Worm (Caenorhabditis elegans) whole organism, L1 larva: Measurements from ENCODE around the gene T04C12.33.

Experiments used
- C34B4.2 ChIP-seq: sonication (generic microtip); optimal IDR thresholded peaks from 2 replicates; lab custom pipeline; 2017; ENCODE audit warnings: mild to moderate bottlenecking, missing genetic modification characterization, missing compliant biosample characterization
- alr-1 ChIP-seq: fragments of 200-800 bp; sonication (Bioruptor generic); optimal IDR thresholded peaks from 2 replicates; lab custom pipeline; 2018; ENCODE audit warnings: borderline replicate concordance, mild to moderate bottlenecking, missing genetic modification characterization, missing compliant biosample characterization
- blmp-1 ChIP-seq: fragments of 150-350 bp; optimal IDR thresholded peaks from 2 replicates; lab custom pipeline; 2014; ENCODE audit warnings: missing biosample characterization, missing genetic modification characterization
- ceh-63 ChIP-seq: fragments of 200-800 bp; sonication (Bioruptor generic); optimal IDR thresholded peaks from 2 replicates; lab custom pipeline; 2018; ENCODE audit warnings: mild to moderate bottlenecking, missing genetic modification characterization, missing compliant biosample characterization
- dpl-1 ChIP-seq, 3 experiments: fragments of 150-350 bp in 2 of 3; sonication (generic microtip) in 1 of 3; optimal IDR thresholded peaks; 2 replicates each; lab custom pipeline; 2014 to 2017; ENCODE audit warnings: missing biosample characterization in 3 of 3, missing genetic modification characterization in 3 of 3, missing genetic modification reagents in 3 of 3
- dsc-1 ChIP-seq: sonication (generic microtip); optimal IDR thresholded peaks from 2 replicates; lab custom pipeline; 2016; ENCODE audit warnings: mild to moderate bottlenecking, missing genetic modification characterization, missing compliant biosample characterization
- efl-1 ChIP-seq, 4 experiments: fragments of 150-350 bp; optimal IDR thresholded peaks in 3 of 4; peaks in 1 of 4; 1 replicate in 1 of 4; 2 replicates in 3 of 4; lab custom pipeline; 2014; ENCODE audit warnings: missing biosample characterization in 2 of 4, missing genetic modification characterization in 2 of 4, missing genetic modification reagents in 2 of 4
- egl-13 ChIP-seq: sonication (generic microtip); optimal IDR thresholded peaks from 2 replicates; lab custom pipeline; 2016; ENCODE audit warnings: missing genotype, missing genetic modification reagents, missing genetic modification characterization, missing compliant biosample characterization
- egl-27 ChIP-seq, 2 experiments: fragments of 150-350 bp in 1 of 2; sonication (generic microtip); optimal IDR thresholded peaks; 3 replicates each; lab custom pipeline; 2017 to 2018; ENCODE audit warnings: missing biosample characterization in 2 of 2, missing genetic modification characterization in 2 of 2, missing genetic modification reagents in 2 of 2
- elt-2 ChIP-seq: sonication (generic microtip); optimal IDR thresholded peaks from 2 replicates; lab custom pipeline; 2016; ENCODE audit warnings: missing genetic modification characterization, mild to moderate bottlenecking, inconsistent platforms, missing compliant biosample characterization, missing genetic modification reagents
- ets-5 ChIP-seq: fragments of 200-800 bp; sonication (Bioruptor generic); IDR thresholded peaks from 2 replicates; pipeline ENCODE4 v1.3.6; 2022; ENCODE audit warnings: missing genetic modification characterization, missing compliant biosample characterization
- fkh-10 ChIP-seq: sonication (generic microtip); optimal IDR thresholded peaks from 2 replicates; lab custom pipeline; 2017; ENCODE audit warnings: missing biosample characterization, missing genetic modification reagents, missing genetic modification characterization
- fkh-8 ChIP-seq: sonication (generic microtip); optimal IDR thresholded peaks from 2 replicates; lab custom pipeline; 2016; ENCODE audit warnings: mild to moderate bottlenecking, missing genetic modification characterization, missing compliant biosample characterization
- hpl-2 ChIP-seq: fragments of 150-350 bp; optimal IDR thresholded peaks from 2 replicates; lab custom pipeline; 2014; ENCODE audit warnings: missing biosample characterization, missing genetic modification reagents, missing genetic modification characterization
- isw-1 ChIP-seq: fragments of 200-800 bp; sonication (Bioruptor generic); IDR thresholded peaks from 2 replicates; pipeline ENCODE4 v1.3.6; 2022; ENCODE audit warnings: missing genetic modification characterization, missing compliant biosample characterization
- jun-1 ChIP-seq: fragments of 150-350 bp; optimal IDR thresholded peaks from 2 replicates; lab custom pipeline; 2014; ENCODE audit warnings: missing biosample characterization, missing genetic modification reagents, missing genetic modification characterization
- lin-14 ChIP-seq: fragments of 200-800 bp; sonication (Bioruptor generic); optimal IDR thresholded peaks from 2 replicates; lab custom pipeline; 2018; ENCODE audit warnings: mild to moderate bottlenecking, missing genetic modification characterization, moderate library complexity, missing compliant biosample characterization
- mab-9 ChIP-seq: fragments of 200-800 bp; sonication (Bioruptor generic); IDR thresholded peaks from 2 replicates; pipeline ENCODE4 v1.3.6; 2022; ENCODE audit warnings: missing genetic modification reagents, missing genetic modification characterization, missing compliant biosample characterization
- mef-2 ChIP-seq: fragments of 150-350 bp; optimal IDR thresholded peaks from 2 replicates; lab custom pipeline; 2014; ENCODE audit warnings: missing biosample characterization, missing genetic modification characterization
- nhr-237 ChIP-seq: fragments of 150-350 bp; optimal IDR thresholded peaks from 2 replicates; lab custom pipeline; 2014; ENCODE audit warnings: missing biosample characterization, missing genetic modification characterization
- nhr-47 ChIP-seq: sonication (generic microtip); optimal IDR thresholded peaks from 2 replicates; lab custom pipeline; 2016; ENCODE audit warnings: mild to moderate bottlenecking, missing genetic modification characterization, moderate library complexity, missing compliant biosample characterization
- nhr-71 ChIP-seq: sonication (generic microtip); optimal IDR thresholded peaks from 2 replicates; lab custom pipeline; 2016; ENCODE audit warnings: mild to moderate bottlenecking, missing genetic modification characterization, moderate library complexity, missing compliant biosample characterization
- nhr-84 ChIP-seq: sonication (generic microtip); optimal IDR thresholded peaks from 2 replicates; lab custom pipeline; 2017; ENCODE audit warnings: missing biosample characterization, missing genetic modification characterization
- pqm-1 ChIP-seq: sonication (generic microtip); optimal IDR thresholded peaks from 3 replicates; lab custom pipeline; 2017; ENCODE audit warnings: missing biosample characterization, missing genetic modification characterization
- snpc-4 ChIP-seq: fragments of 150-350 bp; optimal IDR thresholded peaks from 2 replicates; lab custom pipeline; 2014; ENCODE audit warnings: missing biosample characterization, missing genetic modification characterization
- sox-4 ChIP-seq: sonication (generic microtip); optimal IDR thresholded peaks from 2 replicates; lab custom pipeline; 2016; ENCODE audit warnings: missing genetic modification characterization, missing compliant biosample characterization
- sptf-1 ChIP-seq: fragments of 150-350 bp; optimal IDR thresholded peaks from 2 replicates; lab custom pipeline; 2014; ENCODE audit warnings: missing biosample characterization, missing genetic modification characterization
- sup-37 ChIP-seq: fragments of 200-800 bp; sonication (Bioruptor generic); optimal IDR thresholded peaks from 2 replicates; lab custom pipeline; 2018; ENCODE audit warnings: mild to moderate bottlenecking, missing genetic modification characterization, missing compliant biosample characterization
- tbx-2 ChIP-seq: sonication (generic microtip); optimal IDR thresholded peaks from 2 replicates; lab custom pipeline; 2016; ENCODE audit warnings: missing genetic modification characterization, missing compliant biosample characterization
- unc-130 ChIP-seq: fragments of 150-350 bp; optimal IDR thresholded peaks from 2 replicates; lab custom pipeline; 2017; ENCODE audit warnings: missing biosample characterization, missing genetic modification characterization, inconsistent platforms
- unc-62 ChIP-seq: fragments of 150-350 bp; optimal IDR thresholded peaks from 2 replicates; lab custom pipeline; 2014; ENCODE audit warnings: missing biosample characterization, missing genetic modification reagents, missing genetic modification characterization
- unc-86 ChIP-seq: sonication (generic microtip); optimal IDR thresholded peaks from 2 replicates; lab custom pipeline; 2016; ENCODE audit warnings: missing genetic modification characterization, missing compliant biosample characterization
- ztf-4 ChIP-seq: fragments of 150-350 bp; optimal IDR thresholded peaks from 2 replicates; lab custom pipeline; 2014; ENCODE audit warnings: missing biosample characterization, missing genetic modification characterization

T04C12.33 gene

DNA sequence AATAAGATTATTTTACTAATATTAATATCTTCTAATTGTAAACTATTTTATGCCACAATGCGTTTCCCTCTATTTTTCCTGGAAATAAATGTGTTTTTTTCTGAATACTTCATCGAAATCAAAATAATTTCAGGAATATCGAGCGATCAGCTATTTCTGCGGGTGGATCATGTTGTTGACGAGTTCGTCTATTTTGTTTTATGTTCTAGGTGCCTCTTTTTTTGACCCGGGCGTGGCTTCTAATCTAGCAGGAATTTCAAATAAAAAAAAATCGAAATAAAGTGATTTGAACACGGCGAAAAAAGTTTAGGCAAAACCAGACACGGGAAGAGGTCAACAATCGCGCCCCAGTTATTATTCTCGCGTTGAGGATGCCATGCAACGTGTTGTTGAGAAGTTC is at the start of gene T04C12.33:
T04C12.33 (plus strand) TSS at position 301 of the 400 bp plus-strand sequence.
- no peak for TF ChIP-seq mab-9 (GFP tag; lab: Robert Waterston, UW)
- TF ChIP-seq nhr-71 (tag; lab: Kevin White, UChicago) = peak; percentile 13

DNA sequence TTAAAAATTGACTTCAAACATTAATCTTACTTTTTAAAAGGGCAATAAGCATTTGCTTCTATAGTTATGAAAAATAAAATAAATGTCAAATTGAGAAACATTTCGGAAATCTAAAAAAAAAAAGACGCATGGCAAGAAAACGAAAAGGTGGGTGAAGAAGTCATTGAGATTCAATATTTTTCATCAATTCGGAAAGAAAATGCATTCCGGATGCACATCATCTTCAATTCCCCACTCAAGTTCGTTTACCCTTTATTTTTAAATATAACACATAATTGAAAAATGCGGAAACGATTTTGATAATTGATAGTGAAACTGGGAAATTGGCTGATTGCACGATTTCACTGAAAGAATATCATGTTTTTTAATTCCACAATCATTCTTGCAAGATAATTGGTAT is 49.6 kb upstream of the T04C12.33 start, which contains the start of gene F53B7.4:
F53B7.4 (minus strand) TSS at position 101 of the 400 bp plus-strand sequence.
- no peak for TF ChIP-seq sox-4 (tag; lab: Kevin White, UChicago)
- no peak for TF ChIP-seq fkh-8 (tag; lab: Kevin White, UChicago)
- TF ChIP-seq pqm-1 (tag; lab: Kevin White, UChicago) = no peak
- TF ChIP-seq tbx-2 (tag; lab: Kevin White, UChicago) = no peak
- TF ChIP-seq sptf-1 = no peak
- no peak for TF ChIP-seq jun-1 (tag; lab: Kevin White, UChicago)
- TF ChIP-seq sup-37 (GFP tag; lab: Kevin White, UChicago) = no peak

DNA sequence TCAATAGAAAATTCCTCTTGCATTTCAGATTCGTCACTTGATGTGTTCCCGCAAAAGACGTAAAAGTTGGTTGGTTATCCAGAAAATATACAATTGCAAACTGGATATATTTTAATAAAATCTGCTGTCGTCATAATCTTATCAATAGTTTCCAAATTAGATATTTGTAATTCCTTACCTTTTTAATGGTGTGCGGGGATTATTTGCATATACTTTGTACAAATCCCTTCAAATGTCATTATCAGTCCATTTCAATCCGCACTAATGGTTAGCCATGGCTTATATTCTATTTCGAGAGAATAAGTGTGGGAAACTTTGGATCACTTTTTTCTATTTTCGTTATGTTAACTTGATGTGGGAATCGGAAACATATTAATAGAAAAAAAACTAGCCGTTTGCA is 47.9 kb upstream of the T04C12.33 start:
- peak; percentile 92 for TF ChIP-seq dsc-1 (tag; lab: Kevin White, UChicago)
- TF ChIP-seq nhr-47 (tag; lab: Kevin White, UChicago) = peak; percentile 12
- TF ChIP-seq mef-2 = no peak
- TF ChIP-seq egl-27 (tag; optimal IDR thresholded peaks at IDR 0.05; lab: Kevin White, UChicago) = no peak

DNA sequence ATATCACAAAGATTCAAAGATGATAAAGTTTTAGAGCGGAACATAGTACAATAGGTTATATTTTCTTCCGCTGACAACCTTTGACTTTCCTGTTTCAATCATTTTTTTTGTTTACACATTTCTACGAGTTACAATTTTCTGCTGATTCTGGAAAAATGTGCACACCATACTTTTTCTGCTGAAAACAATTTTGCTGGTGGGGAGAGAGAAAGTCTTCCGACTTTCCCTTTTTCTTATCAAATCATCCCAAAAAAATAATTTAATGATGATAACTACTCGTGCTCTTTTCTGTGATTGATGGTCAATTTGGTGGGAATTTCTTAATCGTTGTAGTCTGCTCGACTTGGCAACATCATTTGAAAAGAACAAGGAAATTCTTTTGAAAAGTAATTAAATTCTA is 44.4 kb upstream of the T04C12.33 start:
- TF ChIP-seq blmp-1 (tag; lab: Kevin White, UChicago) (peak; percentile 5), isw-1 (GFP tag; lab: Robert Waterston, UW) (no peak), dpl-1 (GFP tag; optimal IDR thresholded peaks at IDR 0.05; lab: Kevin White, UChicago) (no peak), ztf-4 (tag; lab: Kevin White, UChicago) (no peak), ets-5 (GFP tag; lab: Robert Waterston, UW) (no peak), nhr-84 (tag; lab: Kevin White, UChicago) (no peak), C34B4.2 (tag; lab: Kevin White, UChicago) (no peak), unc-86 (tag; lab: Kevin White, UChicago) (no peak), ceh-63 (GFP tag; lab: Kevin White, UChicago) (no peak), nhr-71 (tag; lab: Kevin White, UChicago) (no peak), elt-2 (peak; percentile 62)

DNA sequence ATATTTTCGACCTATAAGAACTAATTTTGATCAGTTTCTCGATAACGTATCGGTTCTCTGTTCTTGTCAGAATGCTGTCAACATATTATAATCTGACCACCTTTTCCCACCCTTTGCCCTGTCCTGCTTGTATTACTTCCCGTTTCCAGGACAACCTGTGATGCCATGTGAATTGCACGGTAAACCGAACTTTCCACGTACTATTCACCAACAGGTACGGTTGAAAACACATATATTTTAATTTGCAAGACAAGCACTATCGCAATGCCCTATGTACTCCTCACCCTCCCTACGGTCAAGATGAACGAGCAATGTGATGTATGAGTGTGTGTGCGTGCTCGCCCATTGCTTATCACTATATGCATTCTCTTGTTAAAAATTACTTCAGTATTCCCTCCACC is 42.9 kb upstream of the T04C12.33 start:
- peak; percentile 71 for TF ChIP-seq elt-2
- no peak for TF ChIP-seq efl-1 (optimal IDR thresholded peaks at IDR 0.05; lab: Kevin White, UChicago)
- TF ChIP-seq efl-1 (GFP tag; optimal IDR thresholded peaks at IDR 0.05 in 1 of 2; lab: Kevin White, UChicago) = peak in 1 of 2 experiments; percentile 82
- peak; percentile 11 for TF ChIP-seq jun-1 (tag; lab: Kevin White, UChicago)
- TF ChIP-seq unc-86 (tag; lab: Kevin White, UChicago) = no peak
- TF ChIP-seq, all 84 proteins: peak for 3

DNA sequence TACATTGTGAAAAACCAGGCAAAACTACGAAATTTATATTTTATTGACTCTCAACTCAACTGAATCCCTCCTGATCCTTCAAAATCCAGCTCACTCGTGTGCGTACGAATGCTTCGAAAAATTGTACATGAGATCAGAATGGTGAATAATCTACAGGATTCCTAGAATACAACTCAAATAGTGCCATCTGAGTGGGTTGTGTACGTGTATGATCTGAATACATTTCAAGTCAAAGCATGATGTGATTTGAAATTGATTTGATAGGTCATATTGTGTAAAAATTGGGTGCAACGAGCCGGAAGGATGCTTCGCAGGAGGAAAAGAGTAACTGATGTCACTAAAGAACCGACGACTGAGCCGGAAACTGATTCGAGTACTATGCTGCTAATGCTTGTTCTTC is 41.3 kb upstream of the T04C12.33 start:
- no peak for TF ChIP-seq nhr-237 (tag; lab: Kevin White, UChicago)
- TF ChIP-seq ztf-4 (tag; lab: Kevin White, UChicago) = no peak
- no peak for TF ChIP-seq snpc-4 (tag; lab: Kevin White, UChicago)
- peak; percentile 23 for TF ChIP-seq egl-13
- TF ChIP-seq sox-4 (tag; lab: Kevin White, UChicago) = peak; percentile 54
- TF ChIP-seq ets-5 (GFP tag; lab: Robert Waterston, UW) = no peak
- no peak for TF ChIP-seq fkh-10
- peak; percentile 4 for TF ChIP-seq lin-14
- no peak for TF ChIP-seq pqm-1 (tag; lab: Kevin White, UChicago)
- no peak for TF ChIP-seq unc-130
- peak; percentile 78 for TF ChIP-seq fkh-8 (tag; lab: Kevin White, UChicago)
- no peak for TF ChIP-seq hpl-2 (GFP tag; lab: Kevin White, UChicago)
- peak; percentile 32 for TF ChIP-seq nhr-71 (tag; lab: Kevin White, UChicago)
- no peak for TF ChIP-seq alr-1 (tag; lab: Kevin White, UChicago)
- TF ChIP-seq nhr-47 (tag; lab: Kevin White, UChicago) = peak; percentile 39
- no peak for TF ChIP-seq efl-1 (optimal IDR thresholded peaks at IDR 0.05; lab: Kevin White, UChicago)
- TF ChIP-seq efl-1 (GFP tag; optimal IDR thresholded peaks at IDR 0.05 in 1 of 2; lab: Kevin White, UChicago) = no peak
- TF ChIP-seq C34B4.2 (tag; lab: Kevin White, UChicago) = no peak
- TF ChIP-seq unc-62 (GFP tag; lab: Kevin White, UChicago) = no peak
